Worm (Caenorhabditis elegans) whole organism, midembryonic: ENCODE measurements around the gene F35F11.2.

Source experiments
- T22C8.4 ChIP-seq: fragments of 200-800 bp; sonication (Bioruptor generic); IDR thresholded peaks from 2 replicates; pipeline ENCODE4 v1.3.6; 2022; ENCODE audit warnings: missing genetic modification characterization, missing compliant biosample characterization
- cog-1 ChIP-seq: sonication (generic microtip); optimal IDR thresholded peaks from 2 replicates; lab custom pipeline; 2016; ENCODE audit warnings: missing genetic modification characterization, missing compliant biosample characterization
- flt-1 ChIP-seq: fragments of 200-800 bp; sonication (Bioruptor generic); IDR thresholded peaks from 2 replicates; pipeline ENCODE4 v1.3.6; 2022; ENCODE audit warnings: missing genetic modification characterization, missing compliant biosample characterization
- tab-1 ChIP-seq: fragments of 200-800 bp; sonication (Bioruptor generic); IDR thresholded peaks from 2 replicates; pipeline ENCODE4 v1.3.6; 2022; ENCODE audit warnings: missing genetic modification characterization, missing compliant biosample characterization
- ztf-23 ChIP-seq: fragments of 200-800 bp; sonication (Bioruptor generic); IDR thresholded peaks from 2 replicates; pipeline ENCODE4 v1.3.6; 2022; ENCODE audit warnings: missing genetic modification reagents, missing genetic modification characterization, missing compliant biosample characterization
- ztf-29 ChIP-seq: fragments of 200-800 bp; sonication (Bioruptor generic); IDR thresholded peaks from 2 replicates; pipeline ENCODE4 v1.3.6; 2022; ENCODE audit warnings: missing genetic modification reagents, missing genetic modification characterization, missing compliant biosample characterization

DNA sequence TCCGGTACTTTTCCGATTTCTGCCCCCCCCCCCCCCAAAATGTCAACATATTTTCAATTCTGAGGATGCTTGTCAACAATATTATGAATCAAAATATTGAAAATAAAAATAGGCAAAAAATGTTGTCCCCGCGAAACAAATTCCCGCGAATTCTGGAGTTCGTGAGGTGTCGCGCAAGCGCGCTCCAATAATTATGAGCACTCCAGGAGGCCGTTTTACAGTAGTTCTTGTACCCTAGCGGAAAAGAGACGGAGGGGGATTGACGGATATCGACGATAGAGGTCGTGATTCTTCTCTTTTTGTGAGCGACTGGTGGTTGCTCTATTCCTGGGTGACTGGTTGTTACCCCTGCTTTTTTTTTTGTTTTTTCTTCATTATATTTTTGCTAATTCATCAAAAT, 30.7 kb downstream of the F35F11.2 start:
- TF ChIP-seq flt-1, result no peak
- no peak for TF ChIP-seq ztf-29
- TF ChIP-seq tab-1, result no peak
- TF ChIP-seq cog-1, result no peak
- no peak for TF ChIP-seq T22C8.4 (GFP tag; lab: Robert Waterston, UW)
- TF ChIP-seq ztf-23 (GFP tag; lab: Robert Waterston, UW), result 0 out of 2 replicates have a peak, but pooled peaks have one; percentile 37
